Fruit fly (Drosophila melanogaster) whole organism, embryonic: ENCODE data around the gene Spec2.

Experiments
- B-H1 ChIP-seq: fragments of 200-800 bp; sonication (Bioruptor generic); IDR thresholded peaks from 3 replicates; pipeline ENCODE4 v1.3.6; 2022; ENCODE audit warnings: missing biosample characterization, missing genetic modification characterization
- Bgb ChIP-seq: fragments of 200-800 bp; sonication (Bioruptor generic); IDR thresholded peaks from 2 replicates; pipeline ENCODE4 v1.3.6; 2022; ENCODE audit warnings: missing biosample characterization, missing genetic modification characterization; ENCODE audit not compliant: partially characterized antibody
- CG1024 ChIP-seq: fragments of 200-800 bp; sonication (Bioruptor generic); IDR thresholded peaks from 2 replicates; pipeline ENCODE4 v1.3.6; 2022; ENCODE audit warnings: missing biosample characterization, missing genetic modification characterization
- CG10431 ChIP-seq: fragments of 200-800 bp; sonication (Bioruptor generic); optimal IDR thresholded peaks from 3 replicates; lab custom pipeline; 2018; ENCODE audit warnings: missing biosample characterization, mild to moderate bottlenecking, missing genetic modification characterization
- CG11247 ChIP-seq: fragments of 200-800 bp; sonication (Bioruptor generic); IDR thresholded peaks from 2 replicates; pipeline ENCODE4 v1.3.6; 2022; ENCODE audit warnings: missing biosample characterization, missing genetic modification characterization
- CG12769 ChIP-seq: fragments of 200-800 bp; sonication (Bioruptor generic); optimal IDR thresholded peaks from 2 replicates; lab custom pipeline; 2019; ENCODE audit warnings: missing biosample characterization, mild to moderate bottlenecking, missing genetic modification characterization, moderate library complexity
- CG17361 ChIP-seq: fragments of 200-800 bp; sonication (Bioruptor generic); IDR thresholded peaks from 3 replicates; pipeline ENCODE4 v1.3.6; 2022; ENCODE audit warnings: missing biosample characterization, missing genetic modification characterization
- CG1792 ChIP-seq: fragments of 200-800 bp; sonication (Bioruptor generic); optimal IDR thresholded peaks from 2 replicates; lab custom pipeline; 2016; ENCODE audit warnings: missing biosample characterization, missing genetic modification characterization
- CG30020 ChIP-seq: fragments of 200-800 bp; optimal IDR thresholded peaks from 2 replicates; lab custom pipeline; 2019; ENCODE audit warnings: missing biosample characterization, mild to moderate bottlenecking, missing genetic modification characterization, moderate library complexity
- CG30403 ChIP-seq: fragments of 200-800 bp; sonication (Bioruptor generic); optimal IDR thresholded peaks from 3 replicates; lab custom pipeline; 2016; ENCODE audit warnings: missing biosample characterization, missing genetic modification characterization
- CG32532 ChIP-seq: fragments of 200-800 bp; sonication (Bioruptor generic); IDR thresholded peaks from 2 replicates; pipeline ENCODE4 v1.3.6; 2022; ENCODE audit warnings: missing biosample characterization, missing genetic modification characterization
- CG34422 ChIP-seq: fragments of 200-800 bp; sonication (Bioruptor generic); IDR thresholded peaks from 3 replicates; pipeline ENCODE4 v1.3.6; 2022; ENCODE audit warnings: missing biosample characterization, missing genetic modification characterization
- CG5180 ChIP-seq: fragments of 200-800 bp; sonication (Bioruptor generic); optimal IDR thresholded peaks from 3 replicates; lab custom pipeline; 2017; ENCODE audit warnings: missing biosample characterization, missing genetic modification characterization, mild to moderate bottlenecking, moderate library complexity, missing genetic modification reagents
- CG6683 ChIP-seq: fragments of 200-800 bp; sonication (Bioruptor generic); optimal IDR thresholded peaks from 2 replicates; lab custom pipeline; 2017; ENCODE audit warnings: missing biosample characterization, mild to moderate bottlenecking, missing genetic modification characterization, missing genetic modification reagents
- CG7556 ChIP-seq: fragments of 200-800 bp; sonication (Bioruptor generic); optimal IDR thresholded peaks from 2 replicates; lab custom pipeline; 2017; ENCODE audit warnings: missing biosample characterization, mild to moderate bottlenecking, missing genetic modification characterization
- CG8765 ChIP-seq: fragments of 200-800 bp; sonication (Bioruptor generic); IDR thresholded peaks from 2 replicates; pipeline ENCODE4 v1.3.6; 2022; ENCODE audit warnings: missing biosample characterization, missing genetic modification characterization
- Deaf1 ChIP-seq: fragments of 200-800 bp; optimal IDR thresholded peaks from 3 replicates; lab custom pipeline; 2019; ENCODE audit warnings: missing biosample characterization, mild to moderate bottlenecking, missing genetic modification characterization, moderate library complexity
- Dll ChIP-seq: fragments of 200-800 bp; sonication (Bioruptor generic); IDR thresholded peaks from 4 replicates; pipeline ENCODE4 v1.3.6; 2022; ENCODE audit warnings: missing biosample characterization, missing genetic modification characterization; ENCODE audit not compliant: partially characterized antibody
- Ets65A ChIP-seq: fragments of 200-800 bp; sonication (Bioruptor generic); peaks from one replicate; lab custom pipeline; 2016; ENCODE audit warnings: missing biosample characterization, missing genetic modification characterization
- Hr51 ChIP-seq, 2 experiments: fragments of 200-800 bp; sonication (Bioruptor generic); optimal IDR thresholded peaks; 2 replicates in 1 of 2; 3 replicates in 1 of 2; lab custom pipeline; 2016 to 2018; ENCODE audit warnings: missing biosample characterization in 2 of 2, missing genetic modification characterization in 2 of 2, mild to moderate bottlenecking in 1 of 2, moderate library complexity in 1 of 2
- MBD-R2 ChIP-seq: fragments of 200-800 bp; sonication (Bioruptor generic); IDR thresholded peaks from 2 replicates; pipeline ENCODE4 v1.3.6; 2022; ENCODE audit warnings: missing biosample characterization, missing genetic modification characterization
- MESR4 ChIP-seq: fragments of 200-800 bp; sonication (Bioruptor generic); optimal IDR thresholded peaks from 2 replicates; lab custom pipeline; 2018; ENCODE audit warnings: missing biosample characterization, mild to moderate bottlenecking, missing genetic modification characterization, moderate library complexity
- Med ChIP-seq: fragments of 200-800 bp; sonication (Bioruptor generic); peaks from one replicate; lab custom pipeline; 2016; ENCODE audit warnings: missing biosample characterization, missing genetic modification characterization, mild to moderate bottlenecking, inconsistent platforms, moderate library complexity
- Ptx1 ChIP-seq: fragments of 200-800 bp; sonication (Bioruptor generic); IDR thresholded peaks from 2 replicates; pipeline ENCODE4 v1.3.6; 2022; ENCODE audit warnings: missing biosample characterization, missing genetic modification characterization
- Sox100B ChIP-seq: fragments of 200-800 bp; sonication (Bioruptor generic); optimal IDR thresholded peaks from 3 replicates; lab custom pipeline; 2018; ENCODE audit warnings: missing biosample characterization, mild to moderate bottlenecking, missing genetic modification characterization
- Stat92E ChIP-seq, 3 experiments: fragments of >200 bp in 2 of 3; fragments of 200-800 bp in 1 of 3; sonication (Bioruptor generic) in 1 of 3; optimal IDR thresholded peaks; 2 replicates each; lab custom pipeline; 2017 to 2019; ENCODE audit warnings: missing biosample characterization in 3 of 3, missing genetic modification characterization in 3 of 3, mild to moderate bottlenecking in 1 of 3, moderate library complexity in 1 of 3
- Taf1 ChIP-seq: fragments of 200-800 bp; sonication (Bioruptor generic); IDR thresholded peaks from 2 replicates; pipeline ENCODE4 v1.3.6; 2022; ENCODE audit warnings: missing biosample characterization, missing genetic modification characterization
- al ChIP-seq: fragments of 200-800 bp; sonication (Bioruptor generic); IDR thresholded peaks from 2 replicates; pipeline ENCODE4 v1.3.6; 2022; ENCODE audit warnings: missing biosample characterization, missing genetic modification characterization
- ap ChIP-seq: fragments of 200-800 bp; sonication (Bioruptor generic); IDR thresholded peaks from 2 replicates; pipeline ENCODE4 v1.3.6; 2022; ENCODE audit warnings: missing biosample characterization, missing genetic modification characterization
- ash1 ChIP-seq: fragments of 200-800 bp; sonication (Bioruptor generic); optimal IDR thresholded peaks from 2 replicates; lab custom pipeline; 2018; ENCODE audit warnings: missing biosample characterization, mild to moderate bottlenecking, missing genetic modification characterization
- cad ChIP-seq: fragments of >200 bp; optimal IDR thresholded peaks from 2 replicates; lab custom pipeline; 2017; ENCODE audit warnings: missing biosample characterization, missing genetic modification characterization
- cg ChIP-seq: fragments of 200-800 bp; sonication (Bioruptor generic); optimal IDR thresholded peaks from 3 replicates; lab custom pipeline; 2019; ENCODE audit warnings: missing biosample characterization, mild to moderate bottlenecking, missing genetic modification characterization, moderate library complexity
- crp ChIP-seq, 2 experiments: fragments of 200-800 bp; sonication (Bioruptor generic); optimal IDR thresholded peaks; 2 replicates in 1 of 2; 3 replicates in 1 of 2; lab custom pipeline; 2017; ENCODE audit warnings: missing biosample characterization in 2 of 2, missing genetic modification characterization in 2 of 2, mild to moderate bottlenecking in 1 of 2, moderate library complexity in 1 of 2
- dm ChIP-seq: fragments of 200-800 bp; sonication (Bioruptor generic); optimal IDR thresholded peaks from 3 replicates; lab custom pipeline; 2016; ENCODE audit warnings: missing biosample characterization, missing genetic modification characterization
- fd3F ChIP-seq: fragments of 200-800 bp; sonication (Bioruptor generic); optimal IDR thresholded peaks from 2 replicates; lab custom pipeline; 2018; ENCODE audit warnings: missing biosample characterization, mild to moderate bottlenecking, missing genetic modification characterization, moderate library complexity
- h ChIP-seq: fragments of >200 bp; optimal IDR thresholded peaks from 2 replicates; lab custom pipeline; 2017
- inv ChIP-seq: fragments of 200-800 bp; sonication (Bioruptor generic); IDR thresholded peaks from 2 replicates; pipeline ENCODE4 v1.3.6; 2022; ENCODE audit warnings: missing biosample characterization, missing genetic modification characterization; ENCODE audit not compliant: partially characterized antibody
- jing ChIP-seq: fragments of 200-800 bp; sonication (Bioruptor generic); optimal IDR thresholded peaks from 2 replicates; lab custom pipeline; 2018; ENCODE audit warnings: missing biosample characterization, mild to moderate bottlenecking, missing genetic modification characterization
- mld ChIP-seq: fragments of 200-800 bp; sonication (Bioruptor generic); IDR thresholded peaks from 3 replicates; pipeline ENCODE4 v1.3.6; 2022; ENCODE audit warnings: missing biosample characterization, missing genetic modification characterization; ENCODE audit not compliant: partially characterized antibody
- nmo ChIP-seq: fragments of 200-800 bp; sonication (Bioruptor generic); optimal IDR thresholded peaks from 2 replicates; lab custom pipeline; 2018; ENCODE audit warnings: missing biosample characterization, mild to moderate bottlenecking, missing genetic modification characterization, moderate library complexity
- odd ChIP-seq: fragments of 200-800 bp; sonication (Bioruptor generic); optimal IDR thresholded peaks from 2 replicates; lab custom pipeline; 2017; ENCODE audit warnings: missing biosample characterization, mild to moderate bottlenecking, missing genetic modification characterization
- onecut ChIP-seq: fragments of 200-800 bp; sonication (Bioruptor generic); IDR thresholded peaks from 2 replicates; pipeline ENCODE4 v1.3.6; 2022; ENCODE audit warnings: missing biosample characterization, missing genetic modification characterization
- pzg ChIP-seq: fragments of 200-800 bp; sonication (Bioruptor generic); optimal IDR thresholded peaks from 3 replicates; lab custom pipeline; 2018; ENCODE audit warnings: missing biosample characterization, mild to moderate bottlenecking, missing genetic modification characterization, moderate library complexity
- sens ChIP-seq: fragments of 200-800 bp; sonication (Bioruptor generic); peaks from one replicate; lab custom pipeline; 2016; ENCODE audit warnings: missing biosample characterization, missing genetic modification characterization
- sisA ChIP-seq: fragments of 200-800 bp; sonication (Bioruptor generic); IDR thresholded peaks from 2 replicates; pipeline ENCODE4 v1.3.6; 2022; ENCODE audit warnings: missing biosample characterization, missing genetic modification characterization
- unc-4 ChIP-seq: fragments of 200-800 bp; sonication (Bioruptor generic); IDR thresholded peaks from 2 replicates; pipeline ENCODE4 v1.3.6; 2022; ENCODE audit warnings: missing biosample characterization, missing genetic modification characterization; ENCODE audit not compliant: partially characterized antibody
- usp ChIP-seq: fragments of >200 bp; optimal IDR thresholded peaks from 2 replicates; lab custom pipeline; 2017; ENCODE audit warnings: missing biosample characterization, missing genetic modification characterization
- wek ChIP-seq: fragments of 200-800 bp; sonication (Bioruptor generic); optimal IDR thresholded peaks from 3 replicates; lab custom pipeline; 2018; ENCODE audit warnings: missing biosample characterization, mild to moderate bottlenecking, missing genetic modification characterization, moderate library complexity
- zfh2 ChIP-seq: fragments of 200-800 bp; sonication (Bioruptor generic); optimal IDR thresholded peaks from 2 replicates; lab custom pipeline; 2016; ENCODE audit warnings: missing biosample characterization, missing genetic modification characterization

Gene Spec2

dm6 chr3R:5613114-5613443 is 10.8 kb downstream of the Spec2 start, which contains the start of gene Atu (continued):
- TF ChIP-seq MBD-R2 (GFP tag; lab: Robert Waterston, UW) (peak; percentile 76), CG1792 (GFP tag; lab: Kevin White, UChicago) (peak; percentile 99), h (no peak), nmo (GFP tag; lab: Kevin White, UChicago) (peak; percentile 76), CG12769 (peak; percentile 55), jing (GFP tag; lab: Kevin White, UChicago) (no peak), dm (GFP tag; lab: Kevin White, UChicago) (no peak), Ptx1 (GFP tag; lab: Robert Waterston, UW) (no peak), CG8765 (GFP tag; lab: Robert Waterston, UW) (no peak), onecut (GFP tag; lab: Robert Waterston, UW) (peak; percentile 6; the same call in 1 of the 2 replicates), B-H1 (GFP tag; lab: Robert Waterston, UW) (no peak), CG30020 (tag; lab: Kevin White, UChicago) (peak; percentile 58), zfh2 (GFP tag; lab: Kevin White, UChicago) (peak; percentile 38), CG11247 (GFP tag; lab: Robert Waterston, UW) (no peak), inv (peak; percentile 90), mld (GFP tag; lab: Robert Waterston, UW) (peak; percentile 42; the same call in 1 of the 3 replicates), ap (no peak), crp (GFP tag; optimal IDR thresholded peaks at IDR 0.05; lab: Kevin White, UChicago) (peak in 1 of 2 experiments; percentile 42)

- TF ChIP-seq Med (GFP tag; lab: Kevin White, UChicago), result peak; percentile 30
- TF ChIP-seq ash1 (GFP tag; lab: Kevin White, UChicago), result no peak
- no peak for TF ChIP-seq sens (GFP tag; lab: Kevin White, UChicago)
- no peak for TF ChIP-seq CG30403
- TF ChIP-seq CG1024 (GFP tag; lab: Robert Waterston, UW), result no peak
- TF ChIP-seq fd3F, result no peak
- peak; percentile 83 for TF ChIP-seq Deaf1 (tag; lab: Kevin White, UChicago)
- no peak for TF ChIP-seq usp (GFP tag; lab: Kevin White, UChicago)
- TF ChIP-seq cad, result no peak
- TF ChIP-seq CG32532 (GFP tag; lab: Robert Waterston, UW), result 0 out of 2 replicates have a peak, but pooled peaks have one; percentile 16
- no peak for TF ChIP-seq wek
- no peak for TF ChIP-seq CG5180 (GFP tag; lab: Kevin White, UChicago)
- TF ChIP-seq pzg (GFP tag; lab: Kevin White, UChicago), result no peak
- TF ChIP-seq CG10431 (GFP tag; lab: Kevin White, UChicago), result peak; percentile 10
- no peak for TF ChIP-seq al (GFP tag; lab: Robert Waterston, UW)
- TF ChIP-seq Stat92E (GFP tag; optimal IDR thresholded peaks at IDR 0.05; lab: Kevin White, UChicago), result no peak
- no peak for TF ChIP-seq Bgb (GFP tag; lab: Robert Waterston, UW)
- peak; percentile 6; the same call in 1 of the 3 replicates for TF ChIP-seq CG34422
- no peak for TF ChIP-seq CG17361 (GFP tag; lab: Robert Waterston, UW)
- no peak for TF ChIP-seq CG6683 (GFP tag; lab: Kevin White, UChicago)
- peak; percentile 94 for TF ChIP-seq cg
- peak; percentile 17 for TF ChIP-seq odd
- no peak for TF ChIP-seq Ets65A (GFP tag; lab: Kevin White, UChicago)
- TF ChIP-seq Sox100B, result no peak
- no peak for TF ChIP-seq unc-4
- TF ChIP-seq Taf1, result no peak
- no peak for TF ChIP-seq Hr51 (GFP tag; optimal IDR thresholded peaks at IDR 0.05; lab: Kevin White, UChicago)
- TF ChIP-seq CG7556 (GFP tag; lab: Kevin White, UChicago), result peak; percentile 5
- no peak for TF ChIP-seq Dll (GFP tag; lab: Robert Waterston, UW)
- TF ChIP-seq sisA (GFP tag; lab: Robert Waterston, UW), result no peak
- TF ChIP-seq MESR4, result peak; percentile 91
These were observed 11.4 kb downstream of the Spec2 start, which contains the start of gene Rga for dm6 chr3R:5612372-5613113. Gene Rga (minus strand): TSS chr3R:5613112.
